Worm (Caenorhabditis elegans) whole organism, early embryonic: ENCODE data around the gene ZK616.65.
"Not testable (repeated sequence)": the region's sequence is repeated elsewhere in the genome, so short reads cannot be mapped to it uniquely, and the experiment has no call there.

Experiments
- B0310.2 ChIP-seq: sonication (generic microtip); optimal IDR thresholded peaks from 2 replicates; lab custom pipeline; 2016; ENCODE audit warnings: mild to moderate bottlenecking, missing genetic modification characterization, missing compliant biosample characterization
- F13C5.2 ChIP-seq: sonication (generic microtip); optimal IDR thresholded peaks from 2 replicates; lab custom pipeline; 2017; ENCODE audit warnings: mild to moderate bottlenecking, missing genetic modification characterization, inconsistent platforms, missing compliant biosample characterization
- aly-1 ChIP-seq: sonication (generic microtip); optimal IDR thresholded peaks from 2 replicates; lab custom pipeline; 2016; ENCODE audit warnings: missing genetic modification characterization, missing compliant biosample characterization
- ama-1 ChIP-seq: fragments of 150-350 bp; optimal IDR thresholded peaks from 2 replicates; lab custom pipeline; 2014
- ceh-13 ChIP-seq: fragments of 200-800 bp; sonication (Bioruptor generic); optimal IDR thresholded peaks from 2 replicates; lab custom pipeline; 2018; ENCODE audit warnings: mild to moderate bottlenecking, missing genetic modification characterization, missing compliant biosample characterization
- ceh-36 ChIP-seq: sonication (generic microtip); optimal IDR thresholded peaks from 2 replicates; lab custom pipeline; 2016; ENCODE audit warnings: missing genetic modification characterization, inconsistent platforms, missing compliant biosample characterization
- ets-7 ChIP-seq: sonication (generic microtip); optimal IDR thresholded peaks from 2 replicates; lab custom pipeline; 2016; ENCODE audit warnings: missing genotype, missing genetic modification characterization, missing compliant biosample characterization
- flt-1 ChIP-seq: fragments of 200-800 bp; sonication (Bioruptor generic); IDR thresholded peaks from 2 replicates; pipeline ENCODE4 v1.3.6; 2022; ENCODE audit warnings: missing genetic modification characterization, missing compliant biosample characterization
- hmbx-1 ChIP-seq: sonication (generic microtip); optimal IDR thresholded peaks from 2 replicates; lab custom pipeline; 2016; ENCODE audit warnings: mild to moderate bottlenecking, missing genetic modification characterization, missing compliant biosample characterization
- hmg-4 ChIP-seq: fragments of 200-800 bp; sonication (Bioruptor generic); optimal IDR thresholded peaks from 2 replicates; lab custom pipeline; 2018; ENCODE audit warnings: mild to moderate bottlenecking, missing genetic modification characterization, missing compliant biosample characterization
- hnd-1 ChIP-seq: sonication (generic microtip); optimal IDR thresholded peaks from 2 replicates; lab custom pipeline; 2016; ENCODE audit warnings: missing genetic modification characterization, missing compliant biosample characterization
- pes-1 ChIP-seq: fragments of 200-800 bp; sonication (Bioruptor generic); IDR thresholded peaks from 2 replicates; pipeline ENCODE4 v1.3.6; 2022; ENCODE audit warnings: missing genetic modification reagents, missing genetic modification characterization, missing compliant biosample characterization
- scrt-1 ChIP-seq: fragments of 200-800 bp; sonication (Bioruptor generic); IDR thresholded peaks from 2 replicates; pipeline ENCODE4 v1.3.6; 2022; ENCODE audit warnings: missing genetic modification characterization, missing compliant biosample characterization
- sea-1 ChIP-seq: fragments of 200-800 bp; sonication (Bioruptor generic); conservative IDR thresholded peaks from 2 replicates; pipeline ENCODE4 v1.3.6; 2022; ENCODE audit warnings: missing genetic modification characterization, missing compliant biosample characterization
- tbx-11 ChIP-seq: fragments of 200-800 bp; sonication (Bioruptor generic); IDR thresholded peaks from 2 replicates; pipeline ENCODE4 v1.3.6; 2022; ENCODE audit warnings: missing genetic modification characterization, missing compliant biosample characterization
- tbx-37 ChIP-seq: fragments of 200-800 bp; sonication (Bioruptor generic); conservative IDR thresholded peaks from 2 replicates; pipeline ENCODE4 v1.3.6; 2022; ENCODE audit warnings: missing genetic modification reagents, missing genetic modification characterization, missing compliant biosample characterization
- tra-4 ChIP-seq: sonication (generic microtip); optimal IDR thresholded peaks from 2 replicates; lab custom pipeline; 2017; ENCODE audit warnings: missing genetic modification characterization, missing compliant biosample characterization

The ZK616.65 gene

ce11 chrIV:5411120-5411519, at the start of gene ZK616.65:
Gene ZK616.65, minus strand, starts transcription at chrIV:5411220.
- TF ChIP-seq tra-4 (tag; lab: Kevin White, UChicago) = no peak
- TF ChIP-seq scrt-1 = no peak
- TF ChIP-seq flt-1 (GFP tag; lab: Robert Waterston, UW) = no peak
- TF ChIP-seq hnd-1 (tag; lab: Kevin White, UChicago) = no peak
- no peak for TF ChIP-seq F13C5.2 (tag; lab: Kevin White, UChicago)
- TF ChIP-seq ama-1 (lab: Kevin White, UChicago) = no peak
- no peak for TF ChIP-seq aly-1

ce11 chrIV:5455999-5456398, 45.0 kb upstream of the ZK616.65 start, which contains the start of gene Y4C6A.3:
Gene Y4C6A.3, minus strand, starts transcription at chrIV:5456099.
- not testable (repeated sequence) for TF ChIP-seq hmg-4 (GFP tag; lab: Kevin White, UChicago); flt-1 (GFP tag; lab: Robert Waterston, UW); ceh-36

DNA sequence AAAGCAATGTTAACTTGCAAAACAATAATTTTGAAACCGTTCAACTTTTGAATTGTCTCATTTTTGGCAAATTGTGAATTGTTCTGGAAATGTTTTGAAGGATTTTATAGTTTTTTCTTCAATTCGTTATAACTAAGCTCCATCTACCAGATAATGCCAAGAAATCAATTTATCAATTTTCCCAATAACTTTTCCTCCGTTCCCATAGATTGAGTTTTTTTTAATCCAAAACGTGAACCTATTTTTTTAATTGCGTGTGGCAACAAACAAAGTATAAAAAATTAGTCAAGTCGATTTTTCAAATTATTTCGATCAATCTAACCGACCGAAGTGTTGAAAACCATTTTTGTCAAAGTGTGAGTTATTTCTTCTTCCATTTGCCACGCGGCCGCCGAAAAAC, 41.6 kb upstream of the ZK616.65 start, which contains the start of gene Y4C6A.4:
Gene Y4C6A.4, plus strand, starts transcription at position 301 of the 400 bp plus-strand sequence.
- no peak for TF ChIP-seq pes-1
- no peak for TF ChIP-seq tbx-11 (GFP tag; lab: Robert Waterston, UW)
- TF ChIP-seq hnd-1 (tag; lab: Kevin White, UChicago) = no peak
- TF ChIP-seq sea-1 (GFP tag; lab: Robert Waterston, UW) = no peak
- no peak for TF ChIP-seq ets-7 (tag; lab: Kevin White, UChicago)
- no peak for TF ChIP-seq hmg-4 (GFP tag; lab: Kevin White, UChicago)
- TF ChIP-seq ama-1 (lab: Kevin White, UChicago) = no peak
- no peak for TF ChIP-seq scrt-1
- no peak for TF ChIP-seq ceh-13 (GFP tag; lab: Kevin White, UChicago)
- no peak for TF ChIP-seq tbx-37 (GFP tag; lab: Robert Waterston, UW)
- no peak for TF ChIP-seq B0310.2
- TF ChIP-seq flt-1 (GFP tag; lab: Robert Waterston, UW) = no peak
- no peak for TF ChIP-seq aly-1
- TF ChIP-seq ceh-36 = no peak
- TF ChIP-seq hmbx-1 (tag; lab: Kevin White, UChicago) = no peak

DNA sequence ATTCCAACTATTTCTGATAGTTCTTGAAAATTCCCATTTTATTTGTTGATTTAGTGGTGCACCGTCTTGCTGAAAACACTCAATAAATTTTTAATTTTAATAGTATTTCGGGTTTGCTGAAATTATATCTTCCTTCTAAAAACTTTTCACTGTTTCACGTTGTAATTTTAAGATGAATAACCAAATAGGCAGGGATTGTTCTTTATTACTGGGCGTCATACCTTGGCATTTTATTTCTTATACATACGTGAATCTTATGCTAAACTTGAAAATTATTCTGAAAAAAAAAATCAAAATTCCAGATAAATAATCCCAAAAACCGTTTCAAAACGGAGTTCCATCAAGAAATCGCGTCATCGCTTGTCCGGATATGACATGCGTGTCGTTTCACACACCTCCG, 27.7 kb upstream of the ZK616.65 start, which contains the start of gene mgl-3:
Gene mgl-3, plus strand, starts transcription at position 301 of the 400 bp plus-strand sequence.
- TF ChIP-seq ceh-36 = no peak
- TF ChIP-seq pes-1 = no peak
- TF ChIP-seq hnd-1 (tag; lab: Kevin White, UChicago) = no peak
- no peak for TF ChIP-seq F13C5.2 (tag; lab: Kevin White, UChicago)
- no peak for TF ChIP-seq B0310.2
- no peak for TF ChIP-seq tbx-37 (GFP tag; lab: Robert Waterston, UW)
- no peak for TF ChIP-seq sea-1 (GFP tag; lab: Robert Waterston, UW)
- no peak for TF ChIP-seq hmg-4 (GFP tag; lab: Kevin White, UChicago)
- TF ChIP-seq ama-1 (lab: Kevin White, UChicago) = no peak

DNA sequence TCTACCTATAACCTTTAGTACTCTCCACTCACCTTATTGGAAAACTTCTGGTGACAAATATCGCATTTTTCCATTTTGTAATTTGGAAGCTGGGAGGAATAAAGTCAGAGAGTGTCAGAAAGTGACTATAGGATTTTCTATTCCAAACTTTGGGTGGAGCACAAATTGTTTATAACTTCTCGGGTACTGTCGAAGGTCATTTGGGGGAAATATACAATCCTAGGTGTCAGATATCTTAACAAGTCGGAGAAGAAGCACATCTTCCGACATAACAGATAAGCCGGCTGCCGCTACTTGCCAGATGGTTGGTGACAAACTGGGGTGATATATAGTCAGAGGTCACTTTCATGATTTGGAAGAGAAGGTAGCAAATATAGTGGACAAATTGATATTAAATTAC, 8.1 kb upstream of the ZK616.65 start, which contains the start of gene ehn-3:
Gene ehn-3, minus strand, starts transcription at position 101 of the 400 bp plus-strand sequence.
- TF ChIP-seq B0310.2 = no peak
- no peak for TF ChIP-seq scrt-1
- no peak for TF ChIP-seq ceh-36
- TF ChIP-seq aly-1 = no peak
- TF ChIP-seq F13C5.2 (tag; lab: Kevin White, UChicago) = no peak
- TF ChIP-seq ama-1 (lab: Kevin White, UChicago) = no peak
- TF ChIP-seq tbx-37 (GFP tag; lab: Robert Waterston, UW) = no peak
- TF ChIP-seq pes-1 = no peak
- TF ChIP-seq sea-1 (GFP tag; lab: Robert Waterston, UW) = no peak
- TF ChIP-seq hnd-1 (tag; lab: Kevin White, UChicago) = no peak
- no peak for TF ChIP-seq ceh-13 (GFP tag; lab: Kevin White, UChicago)
- TF ChIP-seq hmbx-1 (tag; lab: Kevin White, UChicago) = no peak
- no peak for TF ChIP-seq flt-1 (GFP tag; lab: Robert Waterston, UW)
- no peak for TF ChIP-seq hmg-4 (GFP tag; lab: Kevin White, UChicago)
- TF ChIP-seq tbx-11 (GFP tag; lab: Robert Waterston, UW) = no peak
- TF ChIP-seq tra-4 (tag; lab: Kevin White, UChicago) = no peak

- no peak for TF ChIP-seq sea-1 (GFP tag; lab: Robert Waterston, UW)
- no peak for TF ChIP-seq ceh-13 (GFP tag; lab: Kevin White, UChicago)
- TF ChIP-seq ama-1 (lab: Kevin White, UChicago) = no peak
- TF ChIP-seq ets-7 (tag; lab: Kevin White, UChicago) = no peak
- no peak for TF ChIP-seq tbx-11 (GFP tag; lab: Robert Waterston, UW)
- TF ChIP-seq scrt-1 = no peak
- no peak for TF ChIP-seq tbx-37 (GFP tag; lab: Robert Waterston, UW)
- no peak for TF ChIP-seq pes-1
- TF ChIP-seq B0310.2 = no peak
- TF ChIP-seq tra-4 (tag; lab: Kevin White, UChicago) = no peak
- no peak for TF ChIP-seq hnd-1 (tag; lab: Kevin White, UChicago)
- no peak for TF ChIP-seq flt-1 (GFP tag; lab: Robert Waterston, UW)
- TF ChIP-seq hmg-4 (GFP tag; lab: Kevin White, UChicago) = no peak
These were observed 4.7 kb upstream of the ZK616.65 start, which contains the start of gene spp-7 for ce11 chrIV:5415696-5416095. Gene spp-7, minus strand, starts transcription at chrIV:5415796.

ce11 chrIV:5411641-5412337, 769 bp upstream of the ZK616.65 start, which contains the start of gene ZK616.8:
Gene ZK616.8, minus strand, starts transcription at chrIV:5412193.
- TF ChIP-seq tra-4 (tag; lab: Kevin White, UChicago) = no peak
- no peak for TF ChIP-seq hmbx-1 (tag; lab: Kevin White, UChicago)
- no peak for TF ChIP-seq tbx-11 (GFP tag; lab: Robert Waterston, UW)
- TF ChIP-seq ets-7 (tag; lab: Kevin White, UChicago) = no peak
- TF ChIP-seq F13C5.2 (tag; lab: Kevin White, UChicago) = no peak
- TF ChIP-seq scrt-1 = no peak
- TF ChIP-seq B0310.2 = no peak
- no peak for TF ChIP-seq ceh-36
- TF ChIP-seq flt-1 (GFP tag; lab: Robert Waterston, UW) = no peak
- TF ChIP-seq sea-1 (GFP tag; lab: Robert Waterston, UW) = no peak
- no peak for TF ChIP-seq hmg-4 (GFP tag; lab: Kevin White, UChicago)
- no peak for TF ChIP-seq hnd-1 (tag; lab: Kevin White, UChicago)
- no peak for TF ChIP-seq tbx-37 (GFP tag; lab: Robert Waterston, UW)
- no peak for TF ChIP-seq ceh-13 (GFP tag; lab: Kevin White, UChicago)
- TF ChIP-seq pes-1 = no peak
- no peak for TF ChIP-seq ama-1 (lab: Kevin White, UChicago)
